Fruit fly (Drosophila melanogaster): Measurements from ENCODE around the gene if.
A peak's percentile ranks its signal among the peaks of the same experiment; 100 is the strongest.

Gene if

dm6 chrX:16800530-16801027 lies 17.3 kb upstream of the if start, which contains the start of the genes CG9132 and CG4789:
CG9132 (minus strand) TSS chrX:16800710.
CG4789 (plus strand) TSS chrX:16800930.
- no peak for TF ChIP-seq CG8478 (optimal IDR thresholded peaks at IDR 0.05)
- no peak for TF ChIP-seq CTCF (optimal IDR thresholded peaks at IDR 0.05)

- TF ChIP-seq CG8478 (optimal IDR thresholded peaks at IDR 0.05) (no peak), CTCF (optimal IDR thresholded peaks at IDR 0.05) (no peak)
Observed at dm6 chrX:16799914-16800313, 16.7 kb upstream of the if start.

dm6 chrX:16798166-16798565 lies 14.9 kb upstream of the if start:
- TF ChIP-seq CG8478 (optimal IDR thresholded peaks at IDR 0.05) (no peak), CTCF (optimal IDR thresholded peaks at IDR 0.05) (no peak)

dm6 chrX:16793129-16793748 lies 10.0 kb upstream of the if start:
- TF ChIP-seq CTCF (optimal IDR thresholded peaks at IDR 0.05) (no peak), CG8478 (optimal IDR thresholded peaks at IDR 0.05) (no peak)

dm6 chrX:16791920-16792829 lies 8.9 kb upstream of the if start, which contains the start of gene CG4768:
CG4768 (plus strand) TSS chrX:16792119.
- TF ChIP-seq CTCF (optimal IDR thresholded peaks at IDR 0.05), result no peak
- TF ChIP-seq CG8478 (optimal IDR thresholded peaks at IDR 0.05), result no peak

dm6 chrX:16791058-16791457 lies 7.8 kb upstream of the if start, which contains the start of gene Rrp45:
Rrp45 (minus strand) TSS chrX:16791266.
- no peak for TF ChIP-seq CTCF (optimal IDR thresholded peaks at IDR 0.05)
- TF ChIP-seq CG8478 (optimal IDR thresholded peaks at IDR 0.05), result no peak

- TF ChIP-seq CTCF (optimal IDR thresholded peaks at IDR 0.05), result no peak
- no peak for TF ChIP-seq CG8478 (optimal IDR thresholded peaks at IDR 0.05)
Observed at dm6 chrX:16787416-16787900, 4.2 kb upstream of the if start.

dm6 chrX:16786860-16787415 lies 3.7 kb upstream of the if start, which contains the start of the genes CG9609 and Sap30:
CG9609 (minus strand) TSS chrX:16787008.
Sap30 (plus strand) TSS chrX:16787283.
- TF ChIP-seq CTCF (optimal IDR thresholded peaks at IDR 0.05), result no peak

- TF ChIP-seq CG8478 (optimal IDR thresholded peaks at IDR 0.05) (no peak), CTCF (optimal IDR thresholded peaks at IDR 0.05) (peak in 1 of 2 experiments; percentile 31)
Observed at dm6 chrX:16783743-16784142, 509 bp upstream of the if start, which contains the start of gene mRpL22. mRpL22 (plus strand) TSS chrX:16783933.

- TF ChIP-seq CG8478 (optimal IDR thresholded peaks at IDR 0.05), result no peak
- TF ChIP-seq CTCF (optimal IDR thresholded peaks at IDR 0.05), result no peak
Observed at dm6 chrX:16782175-16782916, 888 bp downstream of the if start.

- TF ChIP-seq CG8478 (optimal IDR thresholded peaks at IDR 0.05) (no peak), CTCF (optimal IDR thresholded peaks at IDR 0.05) (no peak)
Observed at dm6 chrX:16781055-16781454, 2.2 kb downstream of the if start.

- TF ChIP-seq CTCF (optimal IDR thresholded peaks at IDR 0.05), result no peak
- no peak for TF ChIP-seq CG8478 (optimal IDR thresholded peaks at IDR 0.05)
Observed at dm6 chrX:16780244-16780643, 3.0 kb downstream of the if start.

dm6 chrX:16778138-16778672 lies 5.0 kb downstream of the if start:
- TF ChIP-seq CTCF (optimal IDR thresholded peaks at IDR 0.05) (no peak), CG8478 (optimal IDR thresholded peaks at IDR 0.05) (no peak)

dm6 chrX:16775083-16775482 lies 8.2 kb downstream of the if start:
- no peak for TF ChIP-seq CG8478 (optimal IDR thresholded peaks at IDR 0.05)
- TF ChIP-seq CTCF (optimal IDR thresholded peaks at IDR 0.05), result no peak

Data from S2 (cell line).